Worm (Caenorhabditis elegans) whole organism, L1 larva: ENCODE data around the gene pag-3.

ENCODE experiments used
- Y116A8C.19 ChIP-seq: sonication (generic microtip); optimal IDR thresholded peaks from 2 replicates; lab custom pipeline; 2016; ENCODE audit warnings: missing compliant biosample characterization, missing genetic modification characterization, borderline replicate concordance
- aha-1 ChIP-seq: fragments of 150-350 bp; optimal IDR thresholded peaks from 2 replicates; lab custom pipeline; 2014; ENCODE audit warnings: missing biosample characterization, missing genetic modification characterization
- blmp-1 ChIP-seq: fragments of 150-350 bp; optimal IDR thresholded peaks from 2 replicates; lab custom pipeline; 2014; ENCODE audit warnings: missing biosample characterization, missing genetic modification characterization
- ceh-8 ChIP-seq: fragments of 200-800 bp; sonication (Bioruptor generic); optimal IDR thresholded peaks from 2 replicates; lab custom pipeline; 2018; ENCODE audit warnings: mild to moderate bottlenecking, missing genetic modification characterization, moderate library complexity, missing compliant biosample characterization
- ceh-82 ChIP-seq, 3 experiments: fragments of 150-350 bp in 1 of 3; sonication (generic microtip) in 2 of 3; optimal IDR thresholded peaks; 2 replicates each; lab custom pipeline; 2014 to 2017; ENCODE audit warnings: missing biosample characterization in 3 of 3, missing genetic modification characterization in 3 of 3
- ces-1 ChIP-seq: fragments of 150-350 bp; optimal IDR thresholded peaks from 2 replicates; lab custom pipeline; 2014; ENCODE audit warnings: missing biosample characterization, missing genetic modification reagents, missing genetic modification characterization
- efl-1 ChIP-seq, 4 experiments: fragments of 150-350 bp; optimal IDR thresholded peaks in 3 of 4; peaks in 1 of 4; 1 replicate in 1 of 4; 2 replicates in 3 of 4; lab custom pipeline; 2014; ENCODE audit warnings: missing biosample characterization in 2 of 4, missing genetic modification characterization in 2 of 4, missing genetic modification reagents in 2 of 4
- efl-3 ChIP-seq: fragments of 200-800 bp; sonication (Bioruptor generic); optimal IDR thresholded peaks from 2 replicates; lab custom pipeline; 2018; ENCODE audit warnings: mild to moderate bottlenecking, missing genetic modification characterization, missing compliant biosample characterization
- egl-13 ChIP-seq: sonication (generic microtip); optimal IDR thresholded peaks from 2 replicates; lab custom pipeline; 2016; ENCODE audit warnings: missing genotype, missing genetic modification reagents, missing genetic modification characterization, missing compliant biosample characterization
- egl-27 ChIP-seq, 2 experiments: fragments of 150-350 bp in 1 of 2; sonication (generic microtip); optimal IDR thresholded peaks; 3 replicates each; lab custom pipeline; 2017 to 2018; ENCODE audit warnings: missing biosample characterization in 2 of 2, missing genetic modification characterization in 2 of 2, missing genetic modification reagents in 2 of 2
- elt-2 ChIP-seq: sonication (generic microtip); optimal IDR thresholded peaks from 2 replicates; lab custom pipeline; 2016; ENCODE audit warnings: missing genetic modification characterization, mild to moderate bottlenecking, inconsistent platforms, missing compliant biosample characterization, missing genetic modification reagents
- elt-3 ChIP-seq, 6 experiments: fragments of 150-350 bp in 1 of 6; sonication (generic microtip); optimal IDR thresholded peaks; 2 replicates each; lab custom pipeline; 2017 to 2018; ENCODE audit warnings: missing biosample characterization in 6 of 6, missing genetic modification characterization in 6 of 6, inconsistent platforms in 1 of 6
- ets-5 ChIP-seq: fragments of 200-800 bp; sonication (Bioruptor generic); IDR thresholded peaks from 2 replicates; pipeline ENCODE4 v1.3.6; 2022; ENCODE audit warnings: missing genetic modification characterization, missing compliant biosample characterization
- hlh-17 ChIP-seq: fragments of 200-800 bp; sonication (Bioruptor generic); optimal IDR thresholded peaks from 2 replicates; lab custom pipeline; 2018; ENCODE audit warnings: missing genetic modification characterization, mild to moderate bottlenecking, missing compliant biosample characterization, moderate library complexity, borderline replicate concordance
- hpl-2 ChIP-seq: fragments of 150-350 bp; optimal IDR thresholded peaks from 2 replicates; lab custom pipeline; 2014; ENCODE audit warnings: missing biosample characterization, missing genetic modification reagents, missing genetic modification characterization
- irx-1 ChIP-seq: sonication (generic microtip); optimal IDR thresholded peaks from 2 replicates; lab custom pipeline; 2016; ENCODE audit warnings: missing genetic modification characterization, missing compliant biosample characterization
- isw-1 ChIP-seq: fragments of 200-800 bp; sonication (Bioruptor generic); IDR thresholded peaks from 2 replicates; pipeline ENCODE4 v1.3.6; 2022; ENCODE audit warnings: missing genetic modification characterization, missing compliant biosample characterization
- jun-1 ChIP-seq: fragments of 150-350 bp; optimal IDR thresholded peaks from 2 replicates; lab custom pipeline; 2014; ENCODE audit warnings: missing biosample characterization, missing genetic modification reagents, missing genetic modification characterization
- lin-13 ChIP-seq: fragments of 150-350 bp; optimal IDR thresholded peaks from 2 replicates; lab custom pipeline; 2014; ENCODE audit warnings: missing biosample characterization, missing genetic modification reagents, missing genetic modification characterization
- lin-14 ChIP-seq: fragments of 200-800 bp; sonication (Bioruptor generic); optimal IDR thresholded peaks from 2 replicates; lab custom pipeline; 2018; ENCODE audit warnings: mild to moderate bottlenecking, missing genetic modification characterization, moderate library complexity, missing compliant biosample characterization
- lin-35 ChIP-seq, 2 experiments: fragments of 150-350 bp; optimal IDR thresholded peaks; 2 replicates each; lab custom pipeline; 2014; ENCODE audit warnings: missing biosample characterization in 2 of 2, missing genetic modification characterization in 2 of 2, missing genetic modification reagents in 2 of 2
- lir-3 ChIP-seq: sonication (generic microtip); optimal IDR thresholded peaks from 2 replicates; lab custom pipeline; 2016; ENCODE audit warnings: mild to moderate bottlenecking, missing genetic modification characterization, moderate library complexity, missing compliant biosample characterization; ENCODE audit not compliant: poor library complexity
- nhr-19 ChIP-seq: fragments of 200-800 bp; sonication (Bioruptor generic); conservative IDR thresholded peaks from 2 replicates; pipeline ENCODE4 v1.3.6; 2022; ENCODE audit warnings: missing genetic modification characterization, missing compliant biosample characterization
- nhr-47 ChIP-seq: sonication (generic microtip); optimal IDR thresholded peaks from 2 replicates; lab custom pipeline; 2016; ENCODE audit warnings: mild to moderate bottlenecking, missing genetic modification characterization, moderate library complexity, missing compliant biosample characterization
- nhr-76 ChIP-seq: sonication (generic microtip); optimal IDR thresholded peaks from 2 replicates; lab custom pipeline; 2017; ENCODE audit warnings: missing biosample characterization, missing genetic modification characterization
- nhr-77 ChIP-seq: fragments of 150-350 bp; optimal IDR thresholded peaks from 2 replicates; lab custom pipeline; 2014; ENCODE audit warnings: missing biosample characterization, missing genetic modification characterization
- nhr-85 ChIP-seq: sonication (generic microtip); peaks from one replicate; lab custom pipeline; 2016; ENCODE audit warnings: missing genetic modification characterization, inconsistent platforms, missing compliant biosample characterization
- pag-3 ChIP-seq: sonication (generic microtip); optimal IDR thresholded peaks from 2 replicates; lab custom pipeline; 2017; ENCODE audit warnings: missing genetic modification characterization, mild to moderate bottlenecking, missing compliant biosample characterization, antibody characterized with exemption, borderline replicate concordance; ENCODE audit not compliant: insufficient read depth
- pax-3 ChIP-seq: fragments of 200-800 bp; sonication (Bioruptor generic); optimal IDR thresholded peaks from 2 replicates; lab custom pipeline; 2018; ENCODE audit warnings: mild to moderate bottlenecking, missing genetic modification characterization, moderate library complexity, missing compliant biosample characterization
- pqm-1 ChIP-seq: sonication (generic microtip); optimal IDR thresholded peaks from 3 replicates; lab custom pipeline; 2017; ENCODE audit warnings: missing biosample characterization, missing genetic modification characterization
- snpc-4 ChIP-seq: fragments of 150-350 bp; optimal IDR thresholded peaks from 2 replicates; lab custom pipeline; 2014; ENCODE audit warnings: missing biosample characterization, missing genetic modification characterization
- snu-23 ChIP-seq: sonication (generic microtip); optimal IDR thresholded peaks from 2 replicates; lab custom pipeline; 2016; ENCODE audit warnings: missing genetic modification characterization, missing compliant biosample characterization
- sup-37 ChIP-seq: fragments of 200-800 bp; sonication (Bioruptor generic); optimal IDR thresholded peaks from 2 replicates; lab custom pipeline; 2018; ENCODE audit warnings: mild to moderate bottlenecking, missing genetic modification characterization, missing compliant biosample characterization
- swsn-7 ChIP-seq: sonication (generic microtip); optimal IDR thresholded peaks from 2 replicates; lab custom pipeline; 2016; ENCODE audit warnings: missing genetic modification characterization, missing compliant biosample characterization
- tlp-1 ChIP-seq: fragments of 150-350 bp; optimal IDR thresholded peaks from 2 replicates; lab custom pipeline; 2014; ENCODE audit warnings: missing biosample characterization, missing genetic modification characterization
- unc-130 ChIP-seq: fragments of 150-350 bp; optimal IDR thresholded peaks from 2 replicates; lab custom pipeline; 2017; ENCODE audit warnings: missing biosample characterization, missing genetic modification characterization, inconsistent platforms
- unc-86 ChIP-seq: sonication (generic microtip); optimal IDR thresholded peaks from 2 replicates; lab custom pipeline; 2016; ENCODE audit warnings: missing genetic modification characterization, missing compliant biosample characterization
- ztf-11 ChIP-seq, 2 experiments: sonication (generic microtip); optimal IDR thresholded peaks; 2 replicates each; lab custom pipeline; 2016 to 2017; ENCODE audit warnings: missing genetic modification characterization in 2 of 2, missing biosample characterization in 1 of 2, missing compliant biosample characterization in 1 of 2
- ztf-4 ChIP-seq: fragments of 150-350 bp; optimal IDR thresholded peaks from 2 replicates; lab custom pipeline; 2014; ENCODE audit warnings: missing biosample characterization, missing genetic modification characterization

The pag-3 gene

DNA sequence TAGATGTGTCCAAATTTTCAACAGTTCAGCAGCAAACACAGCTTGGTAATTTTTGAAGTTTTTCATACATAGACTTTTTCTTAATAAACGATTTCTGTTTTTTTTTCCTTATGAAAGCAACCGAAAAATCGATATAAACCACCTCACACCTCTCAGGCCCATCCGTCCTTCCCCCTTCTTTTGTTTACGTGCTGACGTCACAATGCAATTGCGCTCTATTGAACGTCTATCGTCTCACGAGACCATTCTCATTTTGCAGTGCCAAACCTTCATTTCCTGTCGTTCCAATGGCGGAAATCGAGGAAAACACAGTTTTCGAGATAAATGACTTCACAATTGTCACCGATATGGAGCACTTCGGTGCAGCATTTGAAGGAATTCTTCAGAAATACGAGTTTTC is 28.8 kb upstream of the pag-3 start, which contains the start of gene rbg-1 (continued):
- TF ChIP-seq ceh-8 (GFP tag; lab: Kevin White, UChicago) (no peak), lin-35 (GFP tag; optimal IDR thresholded peaks at IDR 0.05; lab: Kevin White, UChicago) (peak; percentile 57 to 84), pax-3 (tag; lab: Kevin White, UChicago) (no peak), elt-2 (tag; lab: Kevin White, UChicago) (peak; percentile 1), elt-3 (tag; optimal IDR thresholded peaks at IDR 0.05; lab: Kevin White, UChicago) (peak in 2 of 6 experiments; percentile 41 to 55), egl-27 (tag; optimal IDR thresholded peaks at IDR 0.05; lab: Kevin White, UChicago) (no peak), lin-13 (GFP tag; lab: Kevin White, UChicago) (peak; percentile 68), efl-3 (GFP tag; lab: Kevin White, UChicago) (no peak), unc-130 (tag; lab: Kevin White, UChicago) (peak; percentile 82), nhr-85 (tag; lab: Kevin White, UChicago) (peak; percentile 89), sup-37 (GFP tag; lab: Kevin White, UChicago) (no peak), hpl-2 (peak; percentile 11), hlh-17 (GFP tag; lab: Kevin White, UChicago) (no peak), egl-13 (tag; lab: Kevin White, UChicago) (no peak), pag-3 (no peak), jun-1 (tag; lab: Kevin White, UChicago) (peak; percentile 20), snu-23 (GFP tag; lab: Kevin White, UChicago) (peak; percentile 88), lir-3 (tag; lab: Kevin White, UChicago) (peak; percentile 21), lin-14 (GFP tag; lab: Kevin White, UChicago) (peak; percentile 91), nhr-47 (tag; lab: Kevin White, UChicago) (peak; percentile 65), irx-1 (no peak), ztf-4 (tag; lab: Kevin White, UChicago) (no peak), nhr-19 (GFP tag; lab: Robert Waterston, UW) (peak; percentile 60), ztf-11 (tag; optimal IDR thresholded peaks at IDR 0.05; lab: Kevin White, UChicago) (no peak), ets-5 (GFP tag; lab: Robert Waterston, UW) (no peak), isw-1 (GFP tag; lab: Robert Waterston, UW) (peak; percentile 40; the same call in 1 of the 2 replicates), swsn-7 (tag; lab: Kevin White, UChicago) (peak; percentile 70), unc-86 (tag; lab: Kevin White, UChicago) (peak; percentile 53), ceh-82 (tag; optimal IDR thresholded peaks at IDR 0.05; lab: Kevin White, UChicago) (peak in 2 of 3 experiments; percentile 39 to 77), aha-1 (tag; lab: Kevin White, UChicago) (no peak), Y116A8C.19 (tag; lab: Kevin White, UChicago) (no peak), nhr-76 (tag; lab: Kevin White, UChicago) (no peak), tlp-1 (no peak), pqm-1 (tag; lab: Kevin White, UChicago) (no peak), ces-1 (no peak)

DNA sequence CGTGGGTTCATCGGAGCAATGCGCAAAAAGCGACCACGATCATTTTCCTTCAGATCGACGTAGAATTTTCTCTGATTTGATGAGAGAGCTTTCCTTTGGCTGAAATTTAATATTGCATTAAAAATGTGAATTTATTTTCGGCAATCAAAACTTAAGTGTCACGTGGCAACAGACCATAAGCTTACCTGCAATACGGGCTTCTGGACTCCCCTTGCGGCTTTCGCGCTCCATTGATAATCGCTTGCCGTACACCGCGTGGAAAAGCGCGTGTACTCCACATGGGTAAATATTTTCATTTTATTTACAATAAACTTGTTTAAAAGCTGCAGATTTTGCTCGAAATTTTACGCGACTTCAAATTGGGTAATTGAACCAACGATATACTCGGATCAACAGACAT is 28.1 kb upstream of the pag-3 start, which contains the start of gene plp-2:
Gene plp-2, minus strand, starts transcription at position 280 of the 400 bp plus-strand sequence.
- no peak for TF ChIP-seq efl-1 (optimal IDR thresholded peaks at IDR 0.05; lab: Kevin White, UChicago)
- peak in 1 of 2 experiments; percentile 85 for TF ChIP-seq efl-1 (GFP tag; optimal IDR thresholded peaks at IDR 0.05 in 1 of 2; lab: Kevin White, UChicago)
- no peak for TF ChIP-seq nhr-77 (tag; lab: Kevin White, UChicago)
- TF ChIP-seq snpc-4 (tag; lab: Kevin White, UChicago): no peak
- TF ChIP-seq, all 84 proteins: peak for 1

DNA sequence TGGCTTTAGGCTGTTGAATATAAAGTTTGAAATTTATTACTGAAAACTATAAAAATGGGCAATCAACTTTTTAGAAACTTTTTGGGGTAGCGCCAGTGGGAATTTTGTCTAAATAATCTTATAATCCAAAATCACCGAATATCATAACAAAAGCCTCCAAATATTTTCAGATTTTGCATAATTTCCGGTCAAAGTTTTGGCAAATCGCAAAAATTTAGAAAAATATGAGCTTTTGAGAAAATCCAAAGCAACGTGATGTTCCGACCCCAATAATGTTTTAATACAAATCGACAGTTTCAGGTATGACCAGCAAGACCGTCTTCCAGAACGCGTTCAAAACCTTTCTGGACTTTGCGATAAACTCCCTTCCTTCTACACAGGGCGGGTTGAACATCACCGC is 24.9 kb upstream of the pag-3 start, which contains the start of gene emre-1:
Gene emre-1, plus strand, starts transcription at position 301 of the 400 bp plus-strand sequence.
- TF ChIP-seq blmp-1 (tag; lab: Kevin White, UChicago): no peak
- TF ChIP-seq nhr-85 (tag; lab: Kevin White, UChicago): no peak
